Worm (Caenorhabditis elegans) whole organism, young adult: ENCODE results near the gene pycr-4.
A peak's percentile ranks its signal among the peaks of the same experiment; 100 is the strongest.

Source experiments
- B0336.3 ChIP-seq: fragments of 200-800 bp; sonication (Bioruptor generic); IDR thresholded peaks from 2 replicates; pipeline ENCODE4 v1.3.6; 2022; ENCODE audit warnings: missing genetic modification characterization, missing compliant biosample characterization
- C06A6.2 ChIP-seq: fragments of 200-800 bp; sonication (Bioruptor generic); conservative IDR thresholded peaks from 2 replicates; pipeline ENCODE4 v1.3.6; 2022; ENCODE audit warnings: missing genetic modification characterization, missing compliant biosample characterization
- D2030.7 ChIP-seq: fragments of 200-800 bp; sonication (Bioruptor generic); IDR thresholded peaks from 2 replicates; pipeline ENCODE4 v1.3.6; 2022; ENCODE audit warnings: missing genetic modification reagents, missing genetic modification characterization, missing compliant biosample characterization
- F39B2.1 ChIP-seq: fragments of 200-800 bp; sonication (Bioruptor generic); IDR thresholded peaks from 2 replicates; pipeline ENCODE4 v1.3.6; 2022; ENCODE audit warnings: missing genetic modification reagents, missing genetic modification characterization, missing compliant biosample characterization
- F49E8.2 ChIP-seq: sonication (generic microtip); optimal IDR thresholded peaks from 3 replicates; lab custom pipeline; 2017; ENCODE audit warnings: missing genetic modification characterization, mild to moderate bottlenecking, missing compliant biosample characterization, antibody characterized with exemption, moderate library complexity; ENCODE audit not compliant: insufficient read depth
- F55B11.4 ChIP-seq: sonication (generic microtip); optimal IDR thresholded peaks from 2 replicates; lab custom pipeline; 2016; ENCODE audit warnings: missing compliant biosample characterization, missing genetic modification characterization, borderline replicate concordance; ENCODE audit not compliant: insufficient read depth
- Y53F4B.3 ChIP-seq: fragments of 200-800 bp; sonication (Bioruptor generic); IDR thresholded peaks from 2 replicates; pipeline ENCODE4 v1.3.6; 2022; ENCODE audit warnings: missing genetic modification reagents, missing genetic modification characterization, missing compliant biosample characterization
- Y67H2A.10 ChIP-seq: fragments of 200-800 bp; sonication (Bioruptor generic); conservative IDR thresholded peaks from 2 replicates; pipeline ENCODE4 v1.3.6; 2022; ENCODE audit warnings: missing genetic modification reagents, missing genetic modification characterization, missing compliant biosample characterization
- ZK185.1 ChIP-seq: sonication (generic microtip); optimal IDR thresholded peaks from 2 replicates; lab custom pipeline; 2016; ENCODE audit warnings: mild to moderate bottlenecking, missing genetic modification characterization, missing compliant biosample characterization; ENCODE audit not compliant: poor library complexity, severe bottlenecking
- akir-1 ChIP-seq: fragments of 200-800 bp; sonication (Bioruptor generic); optimal IDR thresholded peaks from 2 replicates; lab custom pipeline; 2018; ENCODE audit warnings: mild to moderate bottlenecking, missing genetic modification characterization, moderate library complexity, missing compliant biosample characterization
- ama-1 ChIP-seq, 3 experiments: fragments of 150-350 bp in 1 of 3; sonication (generic microtip) in 2 of 3; optimal IDR thresholded peaks; 2 replicates each; lab custom pipeline; 2014 to 2018; ENCODE audit warnings: missing biosample characterization in 2 of 3, missing genetic modification characterization in 2 of 3, missing genetic modification reagents in 2 of 3
- attf-6 ChIP-seq: fragments of 200-800 bp; sonication (Bioruptor generic); IDR thresholded peaks from 2 replicates; pipeline ENCODE4 v1.3.6; 2022; ENCODE audit warnings: missing genetic modification reagents, missing genetic modification characterization, missing compliant biosample characterization
- bed-2 ChIP-seq: fragments of 200-800 bp; sonication (Bioruptor generic); IDR thresholded peaks from 2 replicates; pipeline ENCODE4 v1.3.6; 2022; ENCODE audit warnings: missing genetic modification reagents, missing genetic modification characterization, missing compliant biosample characterization
- cebp-1 ChIP-seq, 2 experiments: fragments of 200-800 bp in 1 of 2; sonication (Bioruptor generic) in 1 of 2; sonication (generic microtip) in 1 of 2; IDR thresholded peaks in 1 of 2; optimal IDR thresholded peaks in 1 of 2; 2 replicates each; pipeline versions ENCODE4 v1.3.6 to Lab custom; 2017 to 2022; ENCODE audit warnings: missing compliant biosample characterization in 2 of 2, missing genetic modification characterization in 2 of 2, mild to moderate bottlenecking in 1 of 2, missing genetic modification reagents in 1 of 2, moderate library complexity in 1 of 2
- die-1 ChIP-seq: sonication (generic microtip); optimal IDR thresholded peaks from 2 replicates; lab custom pipeline; 2016; ENCODE audit warnings: missing genotype, mild to moderate bottlenecking, missing genetic modification characterization, missing compliant biosample characterization
- egrh-3 ChIP-seq: fragments of 200-800 bp; sonication (Bioruptor generic); IDR thresholded peaks from 2 replicates; pipeline ENCODE4 v1.3.6; 2022; ENCODE audit warnings: missing genetic modification reagents, missing genetic modification characterization, missing compliant biosample characterization
- gei-17 ChIP-seq: fragments of 200-800 bp; sonication (Bioruptor generic); optimal IDR thresholded peaks from 2 replicates; lab custom pipeline; 2018; ENCODE audit warnings: mild to moderate bottlenecking, missing genetic modification characterization, missing compliant biosample characterization
- hmg-1.2 ChIP-seq: fragments of 200-800 bp; sonication (Bioruptor generic); IDR thresholded peaks from 2 replicates; pipeline ENCODE4 v1.3.6; 2022; ENCODE audit warnings: missing genetic modification reagents, missing genetic modification characterization, missing compliant biosample characterization
- hrde-1 ChIP-seq: sonication (generic microtip); optimal IDR thresholded peaks from 2 replicates; lab custom pipeline; 2016; ENCODE audit warnings: missing genetic modification characterization, mild to moderate bottlenecking, missing compliant biosample characterization, moderate library complexity, missing genotype, missing genetic modification reagents, borderline replicate concordance
- hsf-1 ChIP-seq: fragments of 200-800 bp; sonication (Bioruptor generic); IDR thresholded peaks from 2 replicates; pipeline ENCODE4 v1.3.6; 2022; ENCODE audit warnings: missing genetic modification reagents, missing genetic modification characterization, missing compliant biosample characterization
- let-526 ChIP-seq: fragments of 200-800 bp; sonication (Bioruptor generic); IDR thresholded peaks from 2 replicates; pipeline ENCODE4 v1.3.6; 2022; ENCODE audit warnings: missing genetic modification reagents, missing genetic modification characterization, missing compliant biosample characterization
- let-607 ChIP-seq, 2 experiments: fragments of 200-800 bp in 1 of 2; sonication (Bioruptor generic) in 1 of 2; sonication (generic microtip) in 1 of 2; optimal IDR thresholded peaks; 2 replicates each; lab custom pipeline; 2016 to 2018; ENCODE audit warnings: mild to moderate bottlenecking in 2 of 2, missing compliant biosample characterization in 2 of 2, missing genetic modification characterization in 2 of 2, moderate library complexity in 2 of 2, missing genotype in 1 of 2
- lin-26 ChIP-seq: fragments of 200-800 bp; sonication (Bioruptor generic); IDR thresholded peaks from 2 replicates; pipeline ENCODE4 v1.3.6; 2022; ENCODE audit warnings: missing genetic modification reagents, missing genetic modification characterization, missing compliant biosample characterization
- lin-35 ChIP-seq, 3 experiments: fragments of 150-350 bp in 2 of 3; sonication (generic microtip) in 1 of 3; optimal IDR thresholded peaks; 2 replicates each; lab custom pipeline; 2014 to 2018; ENCODE audit warnings: missing biosample characterization in 3 of 3, missing genetic modification characterization in 3 of 3, missing genetic modification reagents in 3 of 3
- lin-54 ChIP-seq: fragments of 200-800 bp; sonication (Bioruptor generic); optimal IDR thresholded peaks from 2 replicates; lab custom pipeline; 2018; ENCODE audit warnings: mild to moderate bottlenecking, missing genetic modification characterization, missing compliant biosample characterization
- lsl-1 ChIP-seq: fragments of 200-800 bp; sonication (Bioruptor generic); optimal IDR thresholded peaks from 2 replicates; lab custom pipeline; 2018; ENCODE audit warnings: mild to moderate bottlenecking, missing genetic modification characterization, moderate library complexity, missing compliant biosample characterization
- madf-6 ChIP-seq: fragments of 200-800 bp; sonication (Bioruptor generic); IDR thresholded peaks from 2 replicates; pipeline ENCODE4 v1.3.6; 2022; ENCODE audit warnings: missing genetic modification reagents, missing genetic modification characterization, missing compliant biosample characterization
- mcd-1 ChIP-seq: fragments of 200-800 bp; sonication (Bioruptor generic); IDR thresholded peaks from 2 replicates; pipeline ENCODE4 v1.3.6; 2022; ENCODE audit warnings: missing genetic modification reagents, missing genetic modification characterization, missing compliant biosample characterization
- mes-4 ChIP-seq: sonication (generic microtip); optimal IDR thresholded peaks from 2 replicates; lab custom pipeline; 2016; ENCODE audit warnings: missing genotype, missing genetic modification characterization, missing compliant biosample characterization
- mxl-1 ChIP-seq: sonication (generic microtip); optimal IDR thresholded peaks from 2 replicates; lab custom pipeline; 2016; ENCODE audit warnings: missing genetic modification characterization, missing compliant biosample characterization
- nfya-2 ChIP-seq: fragments of 200-800 bp; sonication (Bioruptor generic); IDR thresholded peaks from 2 replicates; pipeline ENCODE4 v1.3.6; 2022; ENCODE audit warnings: missing genetic modification reagents, missing genetic modification characterization, missing compliant biosample characterization
- nhr-179 ChIP-seq: sonication (generic microtip); optimal IDR thresholded peaks from 2 replicates; lab custom pipeline; 2016; ENCODE audit warnings: mild to moderate bottlenecking, missing genetic modification characterization, missing compliant biosample characterization
- pbrm-1 ChIP-seq: fragments of 200-800 bp; sonication (Bioruptor generic); IDR thresholded peaks from 2 replicates; pipeline ENCODE4 v1.3.6; 2022; ENCODE audit warnings: missing genetic modification reagents, missing genetic modification characterization, missing compliant biosample characterization
- rec-8 ChIP-seq, 2 experiments: sonication (generic microtip); optimal IDR thresholded peaks; 2 replicates each; lab custom pipeline; 2016; ENCODE audit warnings: mild to moderate bottlenecking in 2 of 2, missing genetic modification characterization in 2 of 2, missing genetic modification reagents in 2 of 2, missing genotype in 2 of 2, missing biosample characterization in 1 of 2, missing compliant biosample characterization in 1 of 2, moderate library complexity in 1 of 2
- snpc-4 ChIP-seq, 5 experiments: fragments of 150-350 bp in 1 of 5; sonication (generic microtip) in 4 of 5; optimal IDR thresholded peaks; 2 replicates each; lab custom pipeline; 2014 to 2018; ENCODE audit warnings: missing genetic modification characterization in 5 of 5, missing biosample characterization in 3 of 5, antibody characterized with exemption in 2 of 5, mild to moderate bottlenecking in 2 of 5, missing compliant biosample characterization in 2 of 5, missing genotype in 2 of 5, moderate library complexity in 2 of 5, missing genetic modification reagents in 1 of 5
- tbp1 ChIP-seq: fragments of 200-800 bp; sonication (Bioruptor generic); optimal IDR thresholded peaks from 2 replicates; lab custom pipeline; 2018; ENCODE audit warnings: mild to moderate bottlenecking, missing genetic modification characterization, missing compliant biosample characterization
- tlf-1 ChIP-seq: fragments of 200-800 bp; sonication (Bioruptor generic); optimal IDR thresholded peaks from 2 replicates; lab custom pipeline; 2018; ENCODE audit warnings: mild to moderate bottlenecking, missing genetic modification characterization, missing compliant biosample characterization
- unc-62 ChIP-seq: fragments of 150-350 bp; optimal IDR thresholded peaks from 2 replicates; lab custom pipeline; 2014; ENCODE audit warnings: missing biosample characterization, missing genetic modification reagents, missing genetic modification characterization
- xnd-1 ChIP-seq: sonication (generic microtip); optimal IDR thresholded peaks from 2 replicates; lab custom pipeline; 2016; ENCODE audit warnings: missing genotype, missing genetic modification reagents, missing genetic modification characterization, missing compliant biosample characterization
- zfh-2 ChIP-seq: fragments of 200-800 bp; sonication (Bioruptor generic); conservative IDR thresholded peaks from 2 replicates; pipeline ENCODE4 v1.3.6; 2022; ENCODE audit warnings: missing genetic modification reagents, missing genetic modification characterization, missing compliant biosample characterization
- ztf-18 ChIP-seq: sonication (generic microtip); optimal IDR thresholded peaks from 2 replicates; lab custom pipeline; 2016; ENCODE audit warnings: missing genotype, mild to moderate bottlenecking, missing genetic modification characterization, missing compliant biosample characterization
- ztf-3 ChIP-seq: fragments of 200-800 bp; sonication (Bioruptor generic); optimal IDR thresholded peaks from 2 replicates; lab custom pipeline; 2018; ENCODE audit warnings: mild to moderate bottlenecking, missing genetic modification characterization, missing compliant biosample characterization
- ztf-6 ChIP-seq: fragments of 200-800 bp; sonication (Bioruptor generic); IDR thresholded peaks from 2 replicates; pipeline ENCODE4 v1.3.6; 2022; ENCODE audit warnings: missing genetic modification reagents, missing genetic modification characterization, missing compliant biosample characterization

Gene pycr-4

DNA sequence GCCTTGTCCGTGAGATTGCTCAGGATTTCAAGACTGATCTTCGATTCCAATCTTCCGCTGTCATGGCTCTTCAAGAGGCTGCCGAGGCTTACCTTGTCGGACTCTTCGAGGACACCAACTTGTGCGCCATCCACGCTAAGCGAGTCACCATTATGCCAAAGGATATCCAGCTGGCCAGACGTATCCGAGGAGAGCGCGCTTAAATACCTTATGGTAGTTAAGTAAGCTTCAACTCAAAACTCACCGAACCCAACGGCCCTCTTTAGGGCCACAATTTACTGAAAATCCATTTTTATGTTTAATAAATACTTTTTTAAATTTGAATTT, 11.3 kb upstream of the pycr-4 start (continued):
- TF ChIP-seq hsf-1 (GFP tag; lab: Robert Waterston, UW), result 0 out of 2 replicates have a peak, but pooled peaks have one; percentile 50
- TF ChIP-seq hrde-1, result peak; percentile 91
- no peak for TF ChIP-seq mes-4 (tag; lab: Kevin White, UChicago)
- no peak for TF ChIP-seq Y53F4B.3 (GFP tag; lab: Robert Waterston, UW)
- TF ChIP-seq tlf-1 (GFP tag; lab: Kevin White, UChicago), result peak; percentile 51
- TF ChIP-seq unc-62, result no peak
- peak; percentile 84 for TF ChIP-seq B0336.3
- TF ChIP-seq mxl-1 (tag; lab: Kevin White, UChicago), result no peak
- TF ChIP-seq C06A6.2, result no peak
- peak; percentile 35 for TF ChIP-seq lin-54 (GFP tag; lab: Kevin White, UChicago)
- TF ChIP-seq lin-35 (GFP tag; optimal IDR thresholded peaks at IDR 0.05; lab: Kevin White, UChicago), result no peak
- peak; percentile 63 for TF ChIP-seq attf-6 (GFP tag; lab: Robert Waterston, UW)
- peak; percentile 84 for TF ChIP-seq lin-26
- peak; percentile 13; the same call in 1 of the 2 replicates for TF ChIP-seq F39B2.1
- TF ChIP-seq rec-8 (tag; optimal IDR thresholded peaks at IDR 0.05; lab: Kevin White, UChicago), result peak in 1 of 2 experiments; percentile 32
- peak; percentile 34 for TF ChIP-seq tbp1 (GFP tag; lab: Kevin White, UChicago)
- TF ChIP-seq nfya-2 (GFP tag; lab: Robert Waterston, UW), result no peak
- TF ChIP-seq ama-1 (optimal IDR thresholded peaks at IDR 0.05; lab: Kevin White, UChicago), result no peak
- no peak for TF ChIP-seq ama-1 (GFP tag; optimal IDR thresholded peaks at IDR 0.05; lab: Kevin White, UChicago)
- no peak for TF ChIP-seq F55B11.4 (tag; lab: Kevin White, UChicago)
- peak; percentile 24 for TF ChIP-seq lsl-1 (GFP tag; lab: Kevin White, UChicago)
- no peak for TF ChIP-seq nhr-179 (tag; lab: Kevin White, UChicago)
- TF ChIP-seq xnd-1, result peak; percentile 3
- no peak for TF ChIP-seq bed-2
- peak; percentile 63 for TF ChIP-seq madf-6 (GFP tag; lab: Robert Waterston, UW)
- TF ChIP-seq hmg-1.2, result no peak
- no peak for TF ChIP-seq Y67H2A.10 (GFP tag; lab: Robert Waterston, UW)
- no peak for TF ChIP-seq ZK185.1 (tag; lab: Kevin White, UChicago)
- TF ChIP-seq, all 124 proteins: peak for 21

DNA sequence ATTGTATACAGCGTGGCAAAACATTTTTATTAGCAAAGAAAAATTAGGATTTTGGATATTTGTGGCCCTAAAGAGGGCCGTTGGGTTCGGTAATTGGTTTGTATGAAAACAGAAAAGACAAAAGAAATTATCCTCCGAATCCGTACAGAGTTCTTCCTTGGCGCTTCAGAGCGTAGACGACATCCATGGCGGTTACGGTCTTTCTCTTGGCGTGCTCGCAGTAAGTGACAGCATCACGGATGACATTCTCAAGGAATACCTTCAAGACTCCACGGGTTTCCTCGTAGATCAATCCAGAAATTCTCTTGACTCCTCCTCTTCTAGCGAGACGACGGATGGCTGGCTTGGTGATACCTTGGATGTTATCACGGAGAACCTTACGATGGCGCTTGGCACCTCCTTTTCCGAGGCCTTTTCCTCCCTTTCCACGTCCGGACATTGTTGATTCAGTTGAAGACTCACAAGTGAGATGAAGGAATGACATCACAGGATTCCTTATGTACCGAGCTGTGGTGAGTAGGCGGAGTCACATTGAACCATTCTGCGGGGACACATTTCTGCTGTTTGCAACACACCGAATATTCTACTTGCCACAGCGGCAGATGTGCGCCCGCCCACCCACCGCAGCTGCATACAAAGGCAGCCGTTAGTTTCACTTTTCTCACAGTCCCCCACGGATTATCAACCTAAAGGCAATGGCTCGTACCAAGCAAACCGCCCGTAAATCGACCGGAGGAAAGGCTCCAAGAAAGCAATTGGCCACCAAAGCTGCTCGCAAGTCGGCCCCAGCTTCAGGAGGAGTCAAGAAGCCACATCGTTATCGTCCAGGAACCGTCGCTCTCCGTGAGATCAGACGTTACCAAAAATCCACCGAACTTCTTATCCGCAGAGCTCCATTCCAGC, 10.7 kb upstream of the pycr-4 start, which contains the start of the genes his-60 and his-59:
TSS of gene his-60 (minus strand) at position 439 of the 903 bp plus-strand sequence.
TSS of gene his-59 (plus strand) at position 696 of the 903 bp plus-strand sequence.
- TF ChIP-seq akir-1 (GFP tag; lab: Kevin White, UChicago), result no peak
- TF ChIP-seq F49E8.2 (tag; lab: Kevin White, UChicago), result peak; percentile 91
- peak; percentile 44 for TF ChIP-seq lin-54 (GFP tag; lab: Kevin White, UChicago)
- TF ChIP-seq let-607 (tag; optimal IDR thresholded peaks at IDR 0.05; lab: Kevin White, UChicago), result no peak
- no peak for TF ChIP-seq let-526 (GFP tag; lab: Robert Waterston, UW)
- peak; percentile 51 for TF ChIP-seq egrh-3 (GFP tag; lab: Robert Waterston, UW)
- TF ChIP-seq mcd-1 (GFP tag; lab: Robert Waterston, UW), result peak; percentile 40; the same call in 1 of the 2 replicates
- no peak; the same call in 1 of the 2 replicates for TF ChIP-seq zfh-2 (GFP tag; lab: Robert Waterston, UW)
- peak; percentile 39; the same call in 1 of the 2 replicates for TF ChIP-seq D2030.7
- no peak for TF ChIP-seq ztf-3 (GFP tag; lab: Kevin White, UChicago)
- peak; percentile 35 for TF ChIP-seq snpc-4 (GFP tag; optimal IDR thresholded peaks at IDR 0.05; lab: Kevin White, UChicago)
- peak; percentile 4 to 64 (median 48) for TF ChIP-seq snpc-4 (tag; optimal IDR thresholded peaks at IDR 0.05; lab: Kevin White, UChicago)
- TF ChIP-seq lsl-1 (GFP tag; lab: Kevin White, UChicago), result peak; percentile 59
- TF ChIP-seq mes-4 (tag; lab: Kevin White, UChicago), result peak; percentile 48
- TF ChIP-seq gei-17, result no peak
- TF ChIP-seq die-1 (tag; lab: Kevin White, UChicago), result peak; percentile 43
- no peak for TF ChIP-seq ztf-6
- TF ChIP-seq hrde-1, result peak; percentile 97
- no peak for TF ChIP-seq cebp-1 (GFP tag; IDR thresholded peaks at IDR 0.05; lab: Robert Waterston, UW)
- peak; percentile 55 for TF ChIP-seq cebp-1 (tag; optimal IDR thresholded peaks at IDR 0.05; lab: Kevin White, UChicago)
- TF ChIP-seq ztf-18, result peak; percentile 35
- TF ChIP-seq pbrm-1, result peak; percentile 69; the same call in 1 of the 2 replicates
